Worm (Caenorhabditis elegans) whole organism, L1 larva: ENCODE measurements around the gene Y51A2B.5.

Source experiments
- ceh-63 ChIP-seq: fragments of 200-800 bp; sonication (Bioruptor generic); optimal IDR thresholded peaks from 2 replicates; lab custom pipeline; 2018; ENCODE audit warnings: mild to moderate bottlenecking, missing genetic modification characterization, missing compliant biosample characterization
- ets-5 ChIP-seq: fragments of 200-800 bp; sonication (Bioruptor generic); IDR thresholded peaks from 2 replicates; pipeline ENCODE4 v1.3.6; 2022; ENCODE audit warnings: missing genetic modification characterization, missing compliant biosample characterization
- hlh-4 ChIP-seq: sonication (generic microtip); optimal IDR thresholded peaks from 2 replicates; lab custom pipeline; 2016; ENCODE audit warnings: mild to moderate bottlenecking, missing genetic modification characterization, missing compliant biosample characterization
- isw-1 ChIP-seq: fragments of 200-800 bp; sonication (Bioruptor generic); IDR thresholded peaks from 2 replicates; pipeline ENCODE4 v1.3.6; 2022; ENCODE audit warnings: missing genetic modification characterization, missing compliant biosample characterization
- lin-13 ChIP-seq: fragments of 150-350 bp; optimal IDR thresholded peaks from 2 replicates; lab custom pipeline; 2014; ENCODE audit warnings: missing biosample characterization, missing genetic modification reagents, missing genetic modification characterization
- nhr-12 ChIP-seq: sonication (generic microtip); optimal IDR thresholded peaks from 2 replicates; lab custom pipeline; 2017; ENCODE audit warnings: missing biosample characterization, missing genetic modification characterization
- pqm-1 ChIP-seq: sonication (generic microtip); optimal IDR thresholded peaks from 3 replicates; lab custom pipeline; 2017; ENCODE audit warnings: missing biosample characterization, missing genetic modification characterization
- snpc-4 ChIP-seq: fragments of 150-350 bp; optimal IDR thresholded peaks from 2 replicates; lab custom pipeline; 2014; ENCODE audit warnings: missing biosample characterization, missing genetic modification characterization
- unc-98 ChIP-seq: fragments of 200-800 bp; sonication (Bioruptor generic); IDR thresholded peaks from 2 replicates; pipeline ENCODE4 v1.3.6; 2022; ENCODE audit warnings: missing genetic modification characterization, missing compliant biosample characterization
- ztf-11 ChIP-seq, 2 experiments: sonication (generic microtip); optimal IDR thresholded peaks; 2 replicates each; lab custom pipeline; 2016 to 2017; ENCODE audit warnings: missing genetic modification characterization in 2 of 2, missing biosample characterization in 1 of 2, missing compliant biosample characterization in 1 of 2

DNA sequence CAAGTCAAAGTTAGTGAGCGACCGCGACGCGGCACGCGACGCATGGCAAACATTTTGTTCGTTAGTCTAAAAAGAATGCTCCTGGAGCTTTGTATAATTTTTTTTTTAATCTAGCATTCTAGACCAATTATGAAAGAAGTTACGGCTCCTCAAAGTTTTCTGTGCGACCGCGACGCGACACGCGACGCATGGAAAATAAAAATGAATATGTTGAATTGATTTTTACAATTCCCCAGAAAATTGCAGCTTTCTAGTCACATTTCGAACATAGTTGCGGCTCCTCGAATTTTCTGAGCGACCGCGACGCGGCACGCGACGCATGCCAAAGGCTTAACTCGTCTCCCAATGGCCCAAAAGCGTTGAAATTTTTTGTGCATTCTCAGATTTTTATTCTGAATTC is 35.4 kb downstream of the Y51A2B.5 start, which contains the start of gene ZK262.4:
- no peak for TF ChIP-seq lin-13 (GFP tag; lab: Kevin White, UChicago)
- TF ChIP-seq pqm-1 (tag; lab: Kevin White, UChicago): no peak
- TF ChIP-seq ets-5: no peak
- TF ChIP-seq nhr-12 (tag; lab: Kevin White, UChicago): no peak
- TF ChIP-seq isw-1 (GFP tag; lab: Robert Waterston, UW): no peak
- TF ChIP-seq ztf-11 (tag; optimal IDR thresholded peaks at IDR 0.05; lab: Kevin White, UChicago): no peak
- TF ChIP-seq snpc-4 (tag; lab: Kevin White, UChicago): no peak
- TF ChIP-seq ceh-63 (GFP tag; lab: Kevin White, UChicago): no peak
- no peak for TF ChIP-seq hlh-4 (tag; lab: Kevin White, UChicago)
- TF ChIP-seq unc-98 (GFP tag; lab: Robert Waterston, UW): no peak
